Fruit fly (Drosophila melanogaster): ENCODE measurements around the gene CG14712.

Gene CG14712

DNA sequence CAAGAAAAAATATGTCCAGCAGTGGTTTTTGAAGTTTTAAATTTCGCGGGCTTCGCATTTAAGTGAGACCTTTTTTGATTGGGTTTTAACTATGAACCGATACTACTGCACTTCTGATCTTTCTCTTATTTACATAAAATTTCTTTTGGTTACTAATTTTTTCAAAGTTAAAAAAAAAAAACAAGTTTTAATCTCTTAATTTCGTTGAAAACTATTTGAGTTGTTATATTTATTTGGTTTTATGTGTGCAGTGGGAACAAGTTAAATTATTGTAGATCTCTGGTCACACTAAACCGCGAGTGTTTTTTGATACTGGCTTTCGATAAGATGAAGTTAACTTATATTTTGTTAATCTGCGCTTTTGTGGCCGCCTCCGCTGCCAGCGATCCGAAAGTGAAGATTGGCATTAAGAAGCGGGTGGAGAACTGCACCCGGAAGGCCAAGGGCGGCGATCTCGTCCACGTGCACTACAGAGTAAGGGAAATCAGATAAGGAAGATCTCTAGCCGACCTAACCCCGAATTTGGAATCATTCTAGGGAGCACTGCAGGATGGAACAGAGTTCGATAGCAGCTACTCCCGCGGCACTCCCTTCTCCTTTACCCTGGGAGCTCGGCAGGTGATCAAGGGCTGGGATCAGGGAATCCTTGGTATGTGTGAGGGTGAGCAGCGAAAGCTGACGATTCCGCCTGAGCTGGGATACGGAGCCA, 45.5 kb downstream of the CG14712 start, which contains the start of gene CG14715 (continued):
- TF ChIP-seq tll (GFP tag; optimal IDR thresholded peaks at IDR 0.05) (peak in 1 of 2 experiments; percentile 10), CG17802 (tag; optimal IDR thresholded peaks at IDR 0.05) (peak; percentile 65), trh (GFP tag; optimal IDR thresholded peaks at IDR 0.05) (no peak), gce (GFP tag; IDR thresholded peaks at IDR 0.05) (no peak), CoRest (tag; optimal IDR thresholded peaks at IDR 0.05) (peak; percentile 60), CG11093 (GFP tag; IDR thresholded peaks at IDR 0.05) (no peak), wdn (GFP tag; IDR thresholded peaks at IDR 0.05) (no peak), CG15479 (GFP tag; optimal IDR thresholded peaks at IDR 0.05) (no peak), CG6854 (GFP tag; optimal IDR thresholded peaks at IDR 0.05) (no peak), wek (GFP tag; optimal IDR thresholded peaks at IDR 0.05) (no peak), CHES-1-like (GFP tag; optimal IDR thresholded peaks at IDR 0.05) (peak; percentile 55), Myb (GFP tag; optimal IDR thresholded peaks at IDR 0.05) (peak; percentile 28), Kr (GFP tag; optimal IDR thresholded peaks at IDR 0.05) (no peak), CG4820 (GFP tag; optimal IDR thresholded peaks at IDR 0.05) (peak; percentile 19), sqz (GFP tag; optimal IDR thresholded peaks at IDR 0.05) (no peak), dan (GFP tag; IDR thresholded peaks at IDR 0.05) (no peak), gcm (GFP tag; optimal IDR thresholded peaks at IDR 0.05) (peak; percentile 23), CG10462 (GFP tag; optimal IDR thresholded peaks at IDR 0.05) (no peak), CG15601 (tag; optimal IDR thresholded peaks at IDR 0.05) (peak; percentile 57), Stat92E (GFP tag; optimal IDR thresholded peaks at IDR 0.05) (no peak), abd-A (tag; optimal IDR thresholded peaks at IDR 0.05) (no peak), Sox102F (GFP tag; optimal IDR thresholded peaks at IDR 0.05) (peak; percentile 51), C15 (GFP tag; IDR thresholded peaks at IDR 0.05) (no peak), CG14667 (GFP tag; IDR thresholded peaks at IDR 0.05) (0 out of 2 replicates have a peak, but pooled peaks have one; percentile 7), CG4854 (GFP tag; optimal IDR thresholded peaks at IDR 0.05) (no peak), Doc3 (GFP tag; IDR thresholded peaks at IDR 0.05; ENCODE audit: partially characterized antibody) (no peak), CG1529 (GFP tag; optimal IDR thresholded peaks at IDR 0.05) (no peak), Pdp1 (GFP tag; optimal IDR thresholded peaks at IDR 0.05) (peak; percentile 34 to 63), bab2 (GFP tag; optimal IDR thresholded peaks at IDR 0.05) (peak; percentile 43), twi (tag; optimal IDR thresholded peaks at IDR 0.05) (no peak), lab (GFP tag; optimal IDR thresholded peaks at IDR 0.05) (no peak), CG31441 (GFP tag; IDR thresholded peaks at IDR 0.05) (peak; percentile 64), CG14050 (GFP tag; IDR thresholded peaks at IDR 0.05) (no peak), ro (GFP tag; IDR thresholded peaks at IDR 0.05) (no peak), CG8359 (GFP tag; optimal IDR thresholded peaks at IDR 0.05; ENCODE audit: borderline replicate concordance) (no peak), seq (GFP tag; IDR thresholded peaks at IDR 0.05) (no peak), Hand (GFP tag; optimal IDR thresholded peaks at IDR 0.05) (no peak), CG6654 (GFP tag; optimal IDR thresholded peaks at IDR 0.05) (no peak), CG2202 (tag; optimal IDR thresholded peaks at IDR 0.05) (no peak), Antp (GFP tag; optimal IDR thresholded peaks at IDR 0.05) (peak; percentile 43), en (GFP tag; optimal IDR thresholded peaks at IDR 0.05) (no peak), B-H1 (GFP tag; IDR thresholded peaks at IDR 0.05) (0 out of 3 replicates have a peak, but pooled peaks have one; percentile 16), Oli (tag; optimal IDR thresholded peaks at IDR 0.05) (peak; percentile 12), chif (GFP tag; optimal IDR thresholded peaks at IDR 0.05) (peak; percentile 20 to 34), kni (GFP tag; optimal IDR thresholded peaks at IDR 0.05) (no peak), jing (GFP tag; optimal IDR thresholded peaks at IDR 0.05) (no peak), HLH3B (GFP tag; IDR thresholded peaks at IDR 0.05) (no peak), CG6254 (GFP tag; optimal IDR thresholded peaks at IDR 0.05) (no peak), stc (GFP tag; IDR thresholded peaks at IDR 0.05) (no peak)

Data from whole organism, embryonic.